Worm (Caenorhabditis elegans) whole organism, L3 larva: ENCODE data around the gene F55A11.4.

Experiments used
- egl-5 ChIP-seq: fragments of 150-350 bp; optimal IDR thresholded peaks from 2 replicates; lab custom pipeline; 2017; ENCODE audit warnings: missing biosample characterization, missing genetic modification reagents, missing genetic modification characterization, inconsistent platforms
- elt-3 ChIP-seq, 3 experiments: fragments of 150-350 bp in 1 of 3; sonication (generic microtip) in 2 of 3; optimal IDR thresholded peaks; 2 replicates in 2 of 3; 4 replicates in 1 of 3; lab custom pipeline; 2014 to 2017; ENCODE audit warnings: missing biosample characterization in 3 of 3, missing genetic modification characterization in 3 of 3
- eor-1 ChIP-seq, 2 experiments: fragments of 150-350 bp; optimal IDR thresholded peaks; 2 replicates each; lab custom pipeline; 2014 to 2018; ENCODE audit warnings: missing biosample characterization in 2 of 2, missing genetic modification characterization in 2 of 2
- nhr-237 ChIP-seq: fragments of 150-350 bp; optimal IDR thresholded peaks from 2 replicates; lab custom pipeline; 2014; ENCODE audit warnings: missing biosample characterization, missing genetic modification characterization
- nhr-25 ChIP-seq: sonication (generic microtip); optimal IDR thresholded peaks from 2 replicates; lab custom pipeline; 2017; ENCODE audit warnings: missing biosample characterization, missing genetic modification characterization
- ztf-11 ChIP-seq: fragments of 150-350 bp; optimal IDR thresholded peaks from 2 replicates; lab custom pipeline; 2014; ENCODE audit warnings: missing biosample characterization, missing genetic modification characterization

- TF ChIP-seq egl-5 (tag; lab: Kevin White, UChicago) (no peak), nhr-237 (tag; lab: Kevin White, UChicago) (no peak), ztf-11 (tag; lab: Kevin White, UChicago) (no peak), nhr-25 (tag; lab: Kevin White, UChicago) (no peak), eor-1 (tag; optimal IDR thresholded peaks at IDR 0.05; lab: Kevin White, UChicago) (no peak), elt-3 (tag; optimal IDR thresholded peaks at IDR 0.05; lab: Kevin White, UChicago) (no peak)
These were observed 38.2 kb upstream of the F55A11.4 start for ce11 chrV:11732049-11732448.
